Worm (Caenorhabditis elegans) whole organism, late embryonic: ENCODE measurements around the gene Y59H11AR.4.
A peak's percentile ranks its signal among the peaks of the same experiment; 100 is the strongest.

Experiments
- C08G9.2 ChIP-seq: sonication (generic microtip); optimal IDR thresholded peaks from 2 replicates; lab custom pipeline; 2016; ENCODE audit warnings: mild to moderate bottlenecking, missing genetic modification characterization, moderate library complexity, missing compliant biosample characterization
- F13H6.1 ChIP-seq: sonication (generic microtip); optimal IDR thresholded peaks from 2 replicates; lab custom pipeline; 2016; ENCODE audit warnings: missing genetic modification characterization, missing compliant biosample characterization
- K02D7.2 ChIP-seq: sonication (generic microtip); optimal IDR thresholded peaks from 2 replicates; lab custom pipeline; 2017; ENCODE audit warnings: mild to moderate bottlenecking, missing genetic modification characterization, missing compliant biosample characterization
- K09A11.1 ChIP-seq: sonication (generic microtip); optimal IDR thresholded peaks from 2 replicates; lab custom pipeline; 2017; ENCODE audit warnings: antibody characterized with exemption, mild to moderate bottlenecking, missing genetic modification characterization, missing compliant biosample characterization; ENCODE audit not compliant: insufficient read depth
- Y22D7AL.16 ChIP-seq: sonication (generic microtip); optimal IDR thresholded peaks from 2 replicates; lab custom pipeline; 2016; ENCODE audit warnings: missing genetic modification characterization, missing compliant biosample characterization
- ahr-1 ChIP-seq: sonication (generic microtip); optimal IDR thresholded peaks from 2 replicates; lab custom pipeline; 2016; ENCODE audit warnings: missing genetic modification characterization, missing compliant biosample characterization
- ama-1 ChIP-seq: fragments of 150-350 bp; optimal IDR thresholded peaks from 2 replicates; lab custom pipeline; 2014
- ceh-14 ChIP-seq: sonication (generic microtip); optimal IDR thresholded peaks from 2 replicates; lab custom pipeline; 2016; ENCODE audit warnings: missing genotype, missing genetic modification characterization, missing compliant biosample characterization
- ceh-18 ChIP-seq: sonication (generic microtip); optimal IDR thresholded peaks from 2 replicates; lab custom pipeline; 2016; ENCODE audit warnings: missing genetic modification characterization, missing compliant biosample characterization
- ceh-2 ChIP-seq: sonication (generic microtip); optimal IDR thresholded peaks from 2 replicates; lab custom pipeline; 2016; ENCODE audit warnings: missing genotype, missing genetic modification characterization, missing compliant biosample characterization
- ceh-30 ChIP-seq: fragments of 150-350 bp; optimal IDR thresholded peaks from 2 replicates; lab custom pipeline; 2014; ENCODE audit warnings: missing biosample characterization, missing genetic modification characterization
- ceh-31 ChIP-seq: sonication (generic microtip); optimal IDR thresholded peaks from 2 replicates; lab custom pipeline; 2016; ENCODE audit warnings: missing genetic modification characterization, missing compliant biosample characterization
- ceh-45 ChIP-seq: fragments of 200-800 bp; sonication (Bioruptor generic); IDR thresholded peaks from 2 replicates; pipeline ENCODE4 v1.3.6; 2022; ENCODE audit warnings: missing genetic modification reagents, missing genetic modification characterization, missing compliant biosample characterization
- ceh-6 ChIP-seq: fragments of 200-800 bp; sonication (Bioruptor generic); optimal IDR thresholded peaks from 2 replicates; lab custom pipeline; 2018; ENCODE audit warnings: mild to moderate bottlenecking, missing genetic modification characterization, missing compliant biosample characterization
- ceh-9 ChIP-seq: sonication (generic microtip); optimal IDR thresholded peaks from 2 replicates; lab custom pipeline; 2016; ENCODE audit warnings: mild to moderate bottlenecking, missing genetic modification characterization, inconsistent platforms, missing compliant biosample characterization
- dmd-4 ChIP-seq: sonication (generic microtip); optimal IDR thresholded peaks from 2 replicates; lab custom pipeline; 2016; ENCODE audit warnings: borderline replicate concordance, missing genetic modification characterization, missing compliant biosample characterization
- dve-1 ChIP-seq: sonication (generic microtip); optimal IDR thresholded peaks from 2 replicates; lab custom pipeline; 2017; ENCODE audit warnings: antibody characterized with exemption, mild to moderate bottlenecking, missing genetic modification characterization, missing compliant biosample characterization
- elt-2 ChIP-seq: sonication (generic microtip); optimal IDR thresholded peaks from 2 replicates; lab custom pipeline; 2016; ENCODE audit warnings: missing genetic modification reagents, missing genetic modification characterization, missing compliant biosample characterization
- elt-4 ChIP-seq: sonication (generic microtip); optimal IDR thresholded peaks from 2 replicates; lab custom pipeline; 2016; ENCODE audit warnings: missing genetic modification characterization, missing compliant biosample characterization
- ets-4 ChIP-seq: sonication (generic microtip); optimal IDR thresholded peaks from 2 replicates; lab custom pipeline; 2016; ENCODE audit warnings: missing genetic modification characterization, missing compliant biosample characterization
- eyg-1 ChIP-seq: sonication (generic microtip); optimal IDR thresholded peaks from 2 replicates; lab custom pipeline; 2016; ENCODE audit warnings: missing genotype, missing genetic modification characterization, missing compliant biosample characterization
- hlh-13 ChIP-seq: fragments of 200-800 bp; sonication (Bioruptor generic); optimal IDR thresholded peaks from 2 replicates; lab custom pipeline; 2018; ENCODE audit warnings: mild to moderate bottlenecking, missing genetic modification characterization, missing compliant biosample characterization
- hlh-8 ChIP-seq: sonication (generic microtip); optimal IDR thresholded peaks from 2 replicates; lab custom pipeline; 2016; ENCODE audit warnings: missing genotype, missing genetic modification characterization, missing compliant biosample characterization
- lim-6 ChIP-seq: sonication (generic microtip); optimal IDR thresholded peaks from 2 replicates; lab custom pipeline; 2016; ENCODE audit warnings: missing genetic modification characterization, missing compliant biosample characterization
- lin-11 ChIP-seq: fragments of 200-800 bp; sonication (Bioruptor generic); optimal IDR thresholded peaks from 2 replicates; lab custom pipeline; 2018; ENCODE audit warnings: mild to moderate bottlenecking, missing genetic modification characterization, missing compliant biosample characterization
- mec-3 ChIP-seq: sonication (generic microtip); optimal IDR thresholded peaks from 2 replicates; lab custom pipeline; 2016; ENCODE audit warnings: borderline replicate concordance, missing genetic modification characterization, missing compliant biosample characterization
- nfya-1 ChIP-seq: sonication (generic microtip); optimal IDR thresholded peaks from 2 replicates; lab custom pipeline; 2017; ENCODE audit warnings: missing genetic modification characterization, mild to moderate bottlenecking, missing compliant biosample characterization, antibody characterized with exemption, moderate library complexity
- odd-2 ChIP-seq: sonication (generic microtip); optimal IDR thresholded peaks from 2 replicates; lab custom pipeline; 2017; ENCODE audit warnings: antibody characterized with exemption, mild to moderate bottlenecking, missing genetic modification characterization, missing compliant biosample characterization
- pat-9 ChIP-seq: fragments of 200-800 bp; sonication (Bioruptor generic); optimal IDR thresholded peaks from 2 replicates; lab custom pipeline; 2018; ENCODE audit warnings: mild to moderate bottlenecking, missing genetic modification characterization, moderate library complexity, missing compliant biosample characterization
- pha-2 ChIP-seq: sonication (generic microtip); optimal IDR thresholded peaks from 2 replicates; lab custom pipeline; 2017; ENCODE audit warnings: mild to moderate bottlenecking, missing genetic modification characterization, missing compliant biosample characterization
- pha-4 ChIP-seq: fragments of 150-350 bp; optimal IDR thresholded peaks from 2 replicates; lab custom pipeline; 2018; ENCODE audit warnings: missing biosample characterization, missing genetic modification reagents, missing genetic modification characterization
- pros-1 ChIP-seq: fragments of 150-350 bp; optimal IDR thresholded peaks from 2 replicates; lab custom pipeline; 2014; ENCODE audit warnings: missing biosample characterization, missing genetic modification reagents, missing genetic modification characterization
- sdc-2 ChIP-seq: sonication (generic microtip); optimal IDR thresholded peaks from 2 replicates; lab custom pipeline; 2016; ENCODE audit warnings: missing genotype, missing genetic modification characterization, missing compliant biosample characterization
- syd-9 ChIP-seq: sonication (generic microtip); optimal IDR thresholded peaks from 2 replicates; lab custom pipeline; 2016; ENCODE audit warnings: mild to moderate bottlenecking, missing genetic modification characterization, moderate library complexity, missing compliant biosample characterization
- tbx-2 ChIP-seq: sonication (generic microtip); optimal IDR thresholded peaks from 2 replicates; lab custom pipeline; 2016; ENCODE audit warnings: missing genetic modification characterization, missing compliant biosample characterization
- tbx-7 ChIP-seq: sonication (generic microtip); optimal IDR thresholded peaks from 2 replicates; lab custom pipeline; 2016; ENCODE audit warnings: missing genotype, missing genetic modification characterization, missing compliant biosample characterization
- ttx-3 ChIP-seq: sonication (generic microtip); optimal IDR thresholded peaks from 2 replicates; lab custom pipeline; 2016; ENCODE audit warnings: missing genetic modification reagents, missing genetic modification characterization, missing compliant biosample characterization
- unc-55 ChIP-seq: sonication (generic microtip); optimal IDR thresholded peaks from 2 replicates; lab custom pipeline; 2017; ENCODE audit warnings: missing biosample characterization, missing genetic modification reagents, missing genetic modification characterization
- zip-5 ChIP-seq: sonication (generic microtip); optimal IDR thresholded peaks from 2 replicates; lab custom pipeline; 2016; ENCODE audit warnings: missing genetic modification characterization, missing compliant biosample characterization
- ztf-16 ChIP-seq: sonication (generic microtip); optimal IDR thresholded peaks from 2 replicates; lab custom pipeline; 2017; ENCODE audit warnings: missing genetic modification characterization, missing compliant biosample characterization

The Y59H11AR.4 gene

DNA sequence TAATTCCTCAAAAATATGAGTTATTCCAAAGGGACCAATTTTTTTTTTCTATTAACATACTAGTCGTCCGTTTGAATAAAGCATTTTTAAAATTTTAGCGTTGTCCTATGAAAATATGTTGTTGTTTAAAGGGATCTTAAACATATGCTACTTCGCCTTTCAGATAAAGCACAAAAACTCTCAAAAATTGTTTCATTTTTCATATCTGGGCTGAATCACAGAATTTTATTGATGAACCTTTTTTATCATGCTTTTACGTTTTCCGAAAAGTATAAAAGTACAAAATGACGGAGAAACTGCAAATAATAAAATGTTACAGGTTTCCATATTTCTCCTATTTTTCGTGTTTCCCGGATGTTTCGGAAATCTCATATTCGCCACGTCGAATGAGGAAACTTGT, 4.8 kb downstream of the Y59H11AR.4 start, which contains the start of gene clec-181:
clec-181 (plus strand) TSS at position 301 of the 400 bp plus-strand sequence.
- no peak for TF ChIP-seq ceh-2
- TF ChIP-seq pha-2: no peak
- no peak for TF ChIP-seq ceh-45
- TF ChIP-seq K02D7.2: no peak
- TF ChIP-seq mec-3 (tag; lab: Kevin White, UChicago): no peak
- no peak for TF ChIP-seq F13H6.1 (tag; lab: Kevin White, UChicago)
- TF ChIP-seq zip-5 (tag; lab: Kevin White, UChicago): no peak
- no peak for TF ChIP-seq ceh-30 (tag; lab: Kevin White, UChicago)
- no peak for TF ChIP-seq elt-2
- no peak for TF ChIP-seq dve-1 (tag; lab: Kevin White, UChicago)
- no peak for TF ChIP-seq nfya-1 (tag; lab: Kevin White, UChicago)
- TF ChIP-seq unc-55 (GFP tag; lab: Kevin White, UChicago): no peak
- no peak for TF ChIP-seq lin-11 (tag; lab: Kevin White, UChicago)
- TF ChIP-seq Y22D7AL.16: no peak
- no peak for TF ChIP-seq tbx-7 (tag; lab: Kevin White, UChicago)
- no peak for TF ChIP-seq ceh-9 (tag; lab: Kevin White, UChicago)

DNA sequence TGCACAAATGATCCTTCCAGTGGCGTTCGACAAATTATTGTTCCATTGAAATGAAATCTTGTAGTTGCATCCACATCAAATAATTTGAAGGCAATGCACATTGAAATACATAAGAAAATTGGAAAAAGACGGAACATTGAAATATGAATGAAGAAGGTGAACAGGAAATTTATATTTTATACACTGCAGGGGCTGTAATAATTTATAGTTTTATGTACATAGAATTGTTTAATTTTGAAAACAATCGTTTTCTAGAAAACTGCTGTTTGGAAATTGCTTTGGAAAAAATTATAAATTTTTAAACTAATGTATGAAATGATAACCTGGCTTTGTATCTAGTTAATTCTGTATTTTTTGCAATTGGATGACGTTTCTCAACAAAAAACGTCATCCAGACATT, 5.2 kb downstream of the Y59H11AR.4 start, which contains the start of gene Y59H11AR.3:
Y59H11AR.3 (minus strand) TSS at position 101 of the 400 bp plus-strand sequence.
- TF ChIP-seq K02D7.2 (no peak), ceh-14 (no peak), ceh-2 (no peak), lim-6 (tag; lab: Kevin White, UChicago) (no peak), ets-4 (tag; lab: Kevin White, UChicago) (no peak), pha-2 (no peak), K09A11.1 (tag; lab: Kevin White, UChicago) (no peak), syd-9 (tag; lab: Kevin White, UChicago) (no peak), sdc-2 (tag; lab: Kevin White, UChicago) (no peak), dve-1 (tag; lab: Kevin White, UChicago) (no peak)
- TF ChIP-seq, all 69 proteins: peak for 0

ce11 chrIV:8587605-8588004, 13.0 kb downstream of the Y59H11AR.4 start:
- TF ChIP-seq ttx-3 (tag; lab: Kevin White, UChicago) (no peak), pha-2 (no peak), eyg-1 (tag; lab: Kevin White, UChicago) (no peak), ceh-2 (no peak), ceh-14 (no peak), C08G9.2 (tag; lab: Kevin White, UChicago) (no peak), Y22D7AL.16 (no peak)

DNA sequence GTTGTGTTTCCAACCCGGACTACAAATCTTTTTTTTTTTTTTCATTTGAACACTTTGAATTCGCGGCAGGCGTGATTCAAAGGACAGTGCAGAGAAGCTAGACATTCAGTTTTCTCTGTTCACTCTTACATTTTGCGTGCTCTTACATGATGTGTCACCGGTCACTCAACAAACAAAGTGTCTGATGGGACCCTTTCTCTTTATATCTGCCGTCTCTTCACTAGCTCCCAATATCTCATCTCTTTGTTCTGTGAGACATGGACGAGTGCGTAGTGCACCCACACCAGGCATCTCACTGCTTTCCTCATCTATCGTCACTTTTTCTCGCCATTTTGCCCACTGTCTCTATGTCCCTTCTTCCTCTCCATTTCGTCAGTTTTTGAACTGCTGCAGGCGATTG, 13.5 kb downstream of the Y59H11AR.4 start:
- TF ChIP-seq ceh-14 (peak; percentile 35), pros-1 (tag; lab: Kevin White, UChicago) (no peak), ahr-1 (tag; lab: Kevin White, UChicago) (no peak), C08G9.2 (tag; lab: Kevin White, UChicago) (no peak), ceh-30 (tag; lab: Kevin White, UChicago) (no peak), nfya-1 (tag; lab: Kevin White, UChicago) (peak; percentile 29), ceh-6 (no peak), F13H6.1 (tag; lab: Kevin White, UChicago) (peak; percentile 17), ceh-9 (tag; lab: Kevin White, UChicago) (no peak), syd-9 (tag; lab: Kevin White, UChicago) (no peak), ceh-31 (peak; percentile 5), K02D7.2 (no peak), ztf-16 (tag; lab: Kevin White, UChicago) (no peak), elt-4 (no peak), pat-9 (tag; lab: Kevin White, UChicago) (no peak), pha-4 (tag; lab: Kevin White, UChicago) (no peak), ceh-18 (tag; lab: Kevin White, UChicago) (no peak), odd-2 (tag; lab: Kevin White, UChicago) (no peak), dmd-4 (tag; lab: Kevin White, UChicago) (no peak), ama-1 (lab: Kevin White, UChicago) (no peak), tbx-2 (tag; lab: Kevin White, UChicago) (peak; percentile 3), hlh-8 (tag; lab: Kevin White, UChicago) (no peak), unc-55 (GFP tag; lab: Kevin White, UChicago) (peak; percentile 80), hlh-13 (GFP tag; lab: Kevin White, UChicago) (no peak)
- TF ChIP-seq, all 69 proteins: peak for 6
